Fruit fly (Drosophila melanogaster): ENCODE measurements around the gene myo.

- TF ChIP-seq CG32121 (GFP tag; IDR thresholded peaks at IDR 0.05), result no peak
- no peak for TF ChIP-seq D1 (tag; optimal IDR thresholded peaks at IDR 0.05)
- no peak for TF ChIP-seq CG13204 (GFP tag; optimal IDR thresholded peaks at IDR 0.05)
- TF ChIP-seq rn (GFP tag; IDR thresholded peaks at IDR 0.05), result no peak
- TF ChIP-seq CG10348 (GFP tag; IDR thresholded peaks at IDR 0.05), result no peak
- no peak for TF ChIP-seq CG4496 (GFP tag; IDR thresholded peaks at IDR 0.05)
- TF ChIP-seq CG9948 (tag; optimal IDR thresholded peaks at IDR 0.05), result no peak
- no peak for TF ChIP-seq Snoo (tag; optimal IDR thresholded peaks at IDR 0.05)
Measured at dm6 chr4:647388-647787, 48.5 kb downstream of the myo start.
